Fruit fly (Drosophila melanogaster): Measurements from ENCODE around the gene Ptp61F.
A peak's percentile ranks its signal among the peaks of the same experiment; 100 is the strongest.

Ptp61F gene

dm6 chr3L:1352065-1352464 lies 123.0 kb downstream of the Ptp61F start (continued):
- TF ChIP-seq CG7839 (tag; optimal IDR thresholded peaks at IDR 0.05) (peak; percentile 48), shn (GFP tag; optimal IDR thresholded peaks at IDR 0.05) (peak; percentile 28), gcm2 (GFP tag; optimal IDR thresholded peaks at IDR 0.05) (no peak), scrt (GFP tag; optimal IDR thresholded peaks at IDR 0.05) (no peak), CG17186 (GFP tag; optimal IDR thresholded peaks at IDR 0.05) (peak; percentile 19), sisA (GFP tag; IDR thresholded peaks at IDR 0.05) (no peak), pzg (GFP tag; optimal IDR thresholded peaks at IDR 0.05) (peak; percentile 22), disco-r (GFP tag; optimal IDR thresholded peaks at IDR 0.05) (no peak), row (GFP tag; IDR thresholded peaks at IDR 0.05) (peak; percentile 78), luna (GFP tag; optimal IDR thresholded peaks at IDR 0.05) (no peak), ERR (GFP tag; optimal IDR thresholded peaks at IDR 0.05) (no peak), tin (GFP tag; optimal IDR thresholded peaks at IDR 0.05) (peak; percentile 31), PHDP (tag; optimal IDR thresholded peaks at IDR 0.05) (peak; percentile 32), btn (GFP tag; optimal IDR thresholded peaks at IDR 0.05) (no peak), Hr78 (GFP tag; optimal IDR thresholded peaks at IDR 0.05) (no peak), CG42726 (GFP tag; IDR thresholded peaks at IDR 0.05; ENCODE audit: partially characterized antibody) (peak; percentile 67; the same call in 1 of the 2 replicates), CG6175 (GFP tag; IDR thresholded peaks at IDR 0.05) (no peak), CG3847 (GFP tag; IDR thresholded peaks at IDR 0.05) (no peak), nom (GFP tag; optimal IDR thresholded peaks at IDR 0.05) (no peak), CG7372 (GFP tag; IDR thresholded peaks at IDR 0.05) (no peak), mam (GFP tag; optimal IDR thresholded peaks at IDR 0.05) (peak; percentile 8), Dbx (GFP tag; IDR thresholded peaks at IDR 0.05) (0 out of 3 replicates have a peak, but pooled peaks have one; percentile 21), CG30020 (tag; optimal IDR thresholded peaks at IDR 0.05) (peak; percentile 5), CG12769 (tag; optimal IDR thresholded peaks at IDR 0.05) (peak; percentile 21), NC2α (GFP tag; optimal IDR thresholded peaks at IDR 0.05) (no peak), zf30C (GFP tag; optimal IDR thresholded peaks at IDR 0.05) (peak; percentile 15), H2.0 (GFP tag; IDR thresholded peaks at IDR 0.05) (no peak), Awh (GFP tag; IDR thresholded peaks at IDR 0.05) (no peak), CG34376 (GFP tag; optimal IDR thresholded peaks at IDR 0.05) (peak; percentile 46), CG15269 (tag; optimal IDR thresholded peaks at IDR 0.05) (peak; percentile 40), CG5245 (GFP tag; optimal IDR thresholded peaks at IDR 0.05) (no peak), NFAT (GFP tag; IDR thresholded peaks at IDR 0.05) (peak; percentile 29; the same call in 1 of the 2 replicates), Mad (GFP tag; optimal IDR thresholded peaks at IDR 0.05) (no peak), kni (GFP tag; optimal IDR thresholded peaks at IDR 0.05) (peak; percentile 96), CG10366 (GFP tag; IDR thresholded peaks at IDR 0.05) (peak; percentile 20; the same call in 1 of the 2 replicates), abd-A (tag; optimal IDR thresholded peaks at IDR 0.05) (peak; percentile 82), her (GFP tag; optimal IDR thresholded peaks at IDR 0.05) (peak; percentile 39), CG7987 (GFP tag; optimal IDR thresholded peaks at IDR 0.05) (no peak), CG6689 (GFP tag; IDR thresholded peaks at IDR 0.05) (no peak), Vsx1 (GFP tag; optimal IDR thresholded peaks at IDR 0.05) (peak; percentile 48), CG13123 (GFP tag; optimal IDR thresholded peaks at IDR 0.05) (no peak), CG4707 (GFP tag; optimal IDR thresholded peaks at IDR 0.05) (no peak), ato (GFP tag; IDR thresholded peaks at IDR 0.05; ENCODE audit: partially characterized antibody) (peak; percentile 67; the same call in 1 of the 2 replicates), Sox100B (GFP tag; optimal IDR thresholded peaks at IDR 0.05) (no peak), otp (GFP tag; IDR thresholded peaks at IDR 0.05) (0 out of 3 replicates have a peak, but pooled peaks have one; percentile 17), ranshi (GFP tag; IDR thresholded peaks at IDR 0.05) (no peak), trh (GFP tag; optimal IDR thresholded peaks at IDR 0.05) (no peak), CG1529 (GFP tag; optimal IDR thresholded peaks at IDR 0.05) (no peak), bab2 (GFP tag; optimal IDR thresholded peaks at IDR 0.05) (no peak), CG9215 (GFP tag; IDR thresholded peaks at IDR 0.05) (no peak), ash1 (GFP tag; optimal IDR thresholded peaks at IDR 0.05) (no peak)

Data from whole organism, embryonic.